Worm (Caenorhabditis elegans): ENCODE results near the gene srd-46.

Gene srd-46

ce11 chrX:12314395-12314794, 17.5 kb upstream of the srd-46 start:
- TF ChIP-seq lin-11 (tag; optimal IDR thresholded peaks at IDR 0.05) (no peak), nhr-237 (tag; optimal IDR thresholded peaks at IDR 0.05) (no peak), ztf-11 (tag; optimal IDR thresholded peaks at IDR 0.05) (no peak), ceh-16 (tag; optimal IDR thresholded peaks at IDR 0.05) (no peak), mab-5 (tag; optimal IDR thresholded peaks at IDR 0.05) (no peak), snpc-4 (tag; optimal IDR thresholded peaks at IDR 0.05) (no peak), elt-1 (tag; optimal IDR thresholded peaks at IDR 0.05) (no peak), crh-2 (tag; optimal IDR thresholded peaks at IDR 0.05) (no peak)

- TF ChIP-seq nhr-21 (tag; optimal IDR thresholded peaks at IDR 0.05) (no peak), fos-1 (tag; optimal IDR thresholded peaks at IDR 0.05) (no peak), ceh-16 (tag; optimal IDR thresholded peaks at IDR 0.05) (no peak)
These were observed 16.6 kb upstream of the srd-46 start, which contains the start of gene xtr-2 for ce11 chrX:12315268-12315667. xtr-2 (plus strand) TSS chrX:12315568.

DNA sequence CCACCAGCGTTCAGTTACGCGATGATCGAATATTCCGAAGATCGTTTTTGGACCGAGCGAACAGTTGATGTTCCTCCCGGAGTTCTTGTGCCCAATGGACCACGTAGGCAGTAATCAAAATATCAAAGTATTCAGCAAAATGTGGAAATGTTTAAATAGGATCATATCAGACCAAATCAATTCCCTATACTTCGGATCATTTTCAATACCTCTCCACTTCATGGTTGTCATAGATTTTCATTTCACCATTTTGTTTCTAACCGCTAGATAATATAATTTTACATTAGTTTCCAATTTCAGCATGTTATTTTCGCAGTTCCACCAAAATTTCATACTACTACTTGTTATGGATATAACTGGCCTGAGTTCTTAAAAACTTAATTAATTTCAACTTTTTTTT, 14.3 kb upstream of the srd-46 start:
- TF ChIP-seq crh-2 (tag; optimal IDR thresholded peaks at IDR 0.05) (no peak), lsy-2 (tag; optimal IDR thresholded peaks at IDR 0.05) (no peak), ZK546.5 (tag; optimal IDR thresholded peaks at IDR 0.05) (no peak)

ce11 chrX:12320737-12321136, 11.2 kb upstream of the srd-46 start, which contains the start of gene ceh-40:
ceh-40 (minus strand) TSS chrX:12320777.
- TF ChIP-seq ztf-11 (tag; optimal IDR thresholded peaks at IDR 0.05) (no peak), sma-3 (GFP tag; optimal IDR thresholded peaks at IDR 0.05) (no peak), fos-1 (tag; optimal IDR thresholded peaks at IDR 0.05) (no peak), ztf-1 (GFP tag; conservative IDR thresholded peaks at IDR 0.05) (no peak), Y55F3AM.14 (GFP tag; optimal IDR thresholded peaks at IDR 0.05) (no peak), lsy-2 (tag; optimal IDR thresholded peaks at IDR 0.05) (no peak), lin-39 (tag; optimal IDR thresholded peaks at IDR 0.05) (no peak), zag-1 (tag; optimal IDR thresholded peaks at IDR 0.05) (no peak), sma-9 (GFP tag; optimal IDR thresholded peaks at IDR 0.05) (no peak), sma-9 (tag; optimal IDR thresholded peaks at IDR 0.05) (no peak)

- TF ChIP-seq mab-5 (tag; optimal IDR thresholded peaks at IDR 0.05) = no peak
- TF ChIP-seq gmeb-1 (tag; optimal IDR thresholded peaks at IDR 0.05) = no peak
- no peak for TF ChIP-seq egl-27 (tag; optimal IDR thresholded peaks at IDR 0.05)
- no peak for TF ChIP-seq nhr-25 (tag; optimal IDR thresholded peaks at IDR 0.05)
These were observed 10.5 kb upstream of the srd-46 start, which contains the start of gene F17A2.13 for ce11 chrX:12321357-12321756. F17A2.13 (plus strand) TSS chrX:12321657.

- no peak for TF ChIP-seq nhr-237 (tag; optimal IDR thresholded peaks at IDR 0.05)
- TF ChIP-seq nhr-21 (tag; optimal IDR thresholded peaks at IDR 0.05) = no peak
- no peak for TF ChIP-seq sma-9 (GFP tag; optimal IDR thresholded peaks at IDR 0.05)
- TF ChIP-seq sma-9 (tag; optimal IDR thresholded peaks at IDR 0.05) = no peak
- TF ChIP-seq elt-1 (tag; optimal IDR thresholded peaks at IDR 0.05) = no peak
- TF ChIP-seq sma-3 (GFP tag; optimal IDR thresholded peaks at IDR 0.05) = no peak
- no peak for TF ChIP-seq mbf-1 (tag; optimal IDR thresholded peaks at IDR 0.05)
- TF ChIP-seq lsy-2 (tag; optimal IDR thresholded peaks at IDR 0.05) = no peak
- no peak for TF ChIP-seq unc-62 (GFP tag; optimal IDR thresholded peaks at IDR 0.05)
- no peak for TF ChIP-seq Y55F3AM.14 (GFP tag; optimal IDR thresholded peaks at IDR 0.05)
- no peak for TF ChIP-seq aly-2 (tag; optimal IDR thresholded peaks at IDR 0.05)
- no peak for TF ChIP-seq ztf-1 (GFP tag; conservative IDR thresholded peaks at IDR 0.05)
- TF ChIP-seq unc-39 (tag; optimal IDR thresholded peaks at IDR 0.05) = no peak
- TF ChIP-seq nhr-12 (tag; optimal IDR thresholded peaks at IDR 0.05) = no peak
- TF ChIP-seq ceh-82 (tag; optimal IDR thresholded peaks at IDR 0.05) = no peak
These were observed 8.5 kb upstream of the srd-46 start, which contains the start of gene srd-40 for ce11 chrX:12323439-12323838. srd-40 (plus strand) TSS chrX:12323739.

ce11 chrX:12326424-12326823, 5.5 kb upstream of the srd-46 start, which contains the start of gene srd-41:
srd-41 (plus strand) TSS chrX:12326724.
- TF ChIP-seq ztf-11 (tag; optimal IDR thresholded peaks at IDR 0.05) (no peak), F13H6.1 (tag; optimal IDR thresholded peaks at IDR 0.05) (no peak), nhr-21 (tag; optimal IDR thresholded peaks at IDR 0.05) (no peak), mab-5 (tag; optimal IDR thresholded peaks at IDR 0.05) (no peak), nhr-11 (tag; optimal IDR thresholded peaks at IDR 0.05) (no peak), blmp-1 (tag; optimal IDR thresholded peaks at IDR 0.05; ENCODE audit: insufficient read depth) (no peak), elt-3 (tag; optimal IDR thresholded peaks at IDR 0.05) (no peak), snpc-4 (tag; optimal IDR thresholded peaks at IDR 0.05) (no peak), mbf-1 (tag; optimal IDR thresholded peaks at IDR 0.05) (no peak), zag-1 (tag; optimal IDR thresholded peaks at IDR 0.05) (no peak), aly-2 (tag; optimal IDR thresholded peaks at IDR 0.05) (no peak), lin-13 (GFP tag; optimal IDR thresholded peaks at IDR 0.05) (no peak), unc-39 (tag; optimal IDR thresholded peaks at IDR 0.05) (no peak), dmd-4 (tag; optimal IDR thresholded peaks at IDR 0.05) (no peak), nhr-25 (tag; optimal IDR thresholded peaks at IDR 0.05) (no peak), ceh-82 (tag; optimal IDR thresholded peaks at IDR 0.05) (no peak)

Measured in whole organism, L2 larva.